Fruit fly (Drosophila melanogaster) whole organism, pupa: Measurements from ENCODE around the gene CG14280.

ENCODE experiments used
- CG13204 ChIP-seq: fragments of 200-800 bp; sonication (Bioruptor generic); optimal IDR thresholded peaks from 2 replicates; lab custom pipeline; 2018; ENCODE audit warnings: missing biosample characterization, mild to moderate bottlenecking, missing genetic modification characterization, moderate library complexity
- CG17806 ChIP-seq: fragments of 200-800 bp; sonication (Bioruptor generic); optimal IDR thresholded peaks from 2 replicates; lab custom pipeline; 2018; ENCODE audit warnings: missing biosample characterization, mild to moderate bottlenecking, missing genetic modification characterization, moderate library complexity
- CG32121 ChIP-seq: fragments of 200-800 bp; sonication (Bioruptor generic); IDR thresholded peaks from 2 replicates; pipeline ENCODE4 v1.3.6; 2022; ENCODE audit warnings: missing biosample characterization, missing genetic modification characterization
- CG8301 ChIP-seq: fragments of 200-800 bp; sonication (Bioruptor generic); optimal IDR thresholded peaks from 2 replicates; lab custom pipeline; 2018; ENCODE audit warnings: missing biosample characterization, mild to moderate bottlenecking, missing genetic modification characterization
- Pif1B ChIP-seq: fragments of 200-800 bp; sonication (Bioruptor generic); optimal IDR thresholded peaks from 3 replicates; lab custom pipeline; 2016; ENCODE audit warnings: missing biosample characterization, missing genetic modification characterization
- rn ChIP-seq: fragments of 200-800 bp; sonication (Bioruptor generic); IDR thresholded peaks from 2 replicates; pipeline ENCODE4 v1.3.6; 2022; ENCODE audit warnings: missing biosample characterization, missing genetic modification characterization

DNA sequence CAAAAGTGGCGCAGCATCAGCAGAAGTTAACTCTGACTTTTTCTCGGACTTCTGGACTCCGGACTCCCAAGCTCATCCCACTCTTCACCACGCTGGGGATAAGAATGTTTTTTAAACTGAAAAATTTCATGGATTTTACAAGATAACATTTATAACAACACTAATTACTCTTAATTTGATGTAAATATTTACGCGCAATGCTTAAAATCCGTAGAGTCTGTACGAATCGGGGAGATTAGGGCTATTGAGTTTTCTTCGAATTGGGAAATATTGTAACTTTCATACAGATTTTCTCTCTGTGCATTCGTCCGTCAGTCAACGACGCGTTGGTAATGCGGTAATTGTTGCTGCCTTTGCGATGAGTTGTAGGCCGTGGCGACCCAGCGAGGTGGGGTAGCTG, 25.7 kb downstream of the CG14280 start:
- TF ChIP-seq rn (GFP tag; lab: Robert Waterston, UW) (no peak), CG8301 (no peak), CG32121 (GFP tag; lab: Robert Waterston, UW) (no peak), CG17806 (tag; lab: Kevin White, UChicago) (peak; percentile 68), Pif1B (GFP tag; lab: Kevin White, UChicago) (peak; percentile 52), CG13204 (no peak)
